Worm (Caenorhabditis elegans) whole organism, L4 larva: ENCODE data around the gene F13H10.9.

Experiments used
- D1046.2 ChIP-seq: fragments of 200-800 bp; sonication (Bioruptor generic); IDR thresholded peaks from 2 replicates; pipeline ENCODE4 v1.3.6; 2022; ENCODE audit warnings: missing genetic modification characterization, missing compliant biosample characterization
- F10B5.3 ChIP-seq: sonication (generic microtip); optimal IDR thresholded peaks from 2 replicates; lab custom pipeline; 2016; ENCODE audit warnings: mild to moderate bottlenecking, missing genetic modification characterization, missing compliant biosample characterization
- T20F7.1 ChIP-seq: fragments of 200-800 bp; sonication (Bioruptor generic); optimal IDR thresholded peaks from 2 replicates; lab custom pipeline; 2018; ENCODE audit warnings: mild to moderate bottlenecking, missing genetic modification characterization, missing compliant biosample characterization
- T26A8.4 ChIP-seq: fragments of 200-800 bp; sonication (Bioruptor generic); IDR thresholded peaks from 2 replicates; pipeline ENCODE4 v1.3.6; 2022; ENCODE audit warnings: missing genetic modification characterization, missing compliant biosample characterization
- ZK337.2 ChIP-seq: fragments of 200-800 bp; sonication (Bioruptor generic); IDR thresholded peaks from 2 replicates; pipeline ENCODE4 v1.3.6; 2022; ENCODE audit warnings: missing genetic modification reagents, missing genetic modification characterization, missing compliant biosample characterization
- aha-1 ChIP-seq: fragments of 150-350 bp; peaks from one replicate; lab custom pipeline; 2014; ENCODE audit warnings: missing biosample characterization, missing genetic modification characterization
- aly-2 ChIP-seq: sonication (generic microtip); optimal IDR thresholded peaks from 2 replicates; lab custom pipeline; 2018; ENCODE audit warnings: missing biosample characterization, missing genetic modification characterization
- arid-1 ChIP-seq: fragments of 200-800 bp; sonication (Bioruptor generic); conservative IDR thresholded peaks from 2 replicates; pipeline ENCODE4 v1.3.6; 2022; ENCODE audit warnings: missing genetic modification reagents, missing genetic modification characterization, missing compliant biosample characterization
- ceh-32 ChIP-seq: sonication (generic microtip); optimal IDR thresholded peaks from 2 replicates; lab custom pipeline; 2016; ENCODE audit warnings: mild to moderate bottlenecking, missing genetic modification characterization, missing compliant biosample characterization; ENCODE audit not compliant: poor library complexity
- daf-12 ChIP-seq: fragments of 150-350 bp; optimal IDR thresholded peaks from 2 replicates; lab custom pipeline; 2014; ENCODE audit warnings: missing biosample characterization, missing genetic modification reagents, missing genetic modification characterization
- daf-16 ChIP-seq, 3 experiments: sonication (generic microtip); optimal IDR thresholded peaks; 2 replicates each; lab custom pipeline; 2016 to 2017; ENCODE audit warnings: missing genetic modification characterization in 3 of 3, missing genetic modification reagents in 3 of 3, mild to moderate bottlenecking in 2 of 3, missing compliant biosample characterization in 2 of 3, missing biosample characterization in 1 of 3, moderate library complexity in 1 of 3
- dmd-6 ChIP-seq: fragments of 200-800 bp; sonication (Bioruptor generic); IDR thresholded peaks from 2 replicates; pipeline ENCODE4 v1.3.6; 2022; ENCODE audit warnings: missing genetic modification reagents, missing genetic modification characterization, missing compliant biosample characterization
- dpl-1 ChIP-seq: fragments of 150-350 bp; optimal IDR thresholded peaks from 2 replicates; lab custom pipeline; 2014; ENCODE audit warnings: missing biosample characterization, missing genetic modification reagents, missing genetic modification characterization
- duxl-1 ChIP-seq: sonication (generic microtip); optimal IDR thresholded peaks from 2 replicates; lab custom pipeline; 2016; ENCODE audit warnings: mild to moderate bottlenecking, missing genetic modification characterization, moderate library complexity, missing compliant biosample characterization; ENCODE audit not compliant: poor library complexity
- dve-1 ChIP-seq: sonication (generic microtip); optimal IDR thresholded peaks from 2 replicates; lab custom pipeline; 2017; ENCODE audit warnings: antibody characterized with exemption, mild to moderate bottlenecking, missing genetic modification characterization, missing compliant biosample characterization; ENCODE audit not compliant: insufficient read depth
- hlh-11 ChIP-seq: fragments of 200-800 bp; sonication (Bioruptor generic); optimal IDR thresholded peaks from 2 replicates; lab custom pipeline; 2018; ENCODE audit warnings: mild to moderate bottlenecking, missing genetic modification characterization, missing compliant biosample characterization
- hlh-30 ChIP-seq: sonication (generic microtip); optimal IDR thresholded peaks from 2 replicates; lab custom pipeline; 2017; ENCODE audit warnings: antibody characterized with exemption, mild to moderate bottlenecking, missing genetic modification characterization, missing compliant biosample characterization; ENCODE audit not compliant: insufficient read depth
- lin-38 ChIP-seq: fragments of 200-800 bp; sonication (Bioruptor generic); IDR thresholded peaks from 2 replicates; pipeline ENCODE4 v1.3.6; 2022; ENCODE audit warnings: missing genetic modification reagents, missing genetic modification characterization, missing compliant biosample characterization
- mdl-1 ChIP-seq, 2 experiments: fragments of 150-350 bp in 1 of 2; sonication (generic microtip) in 1 of 2; optimal IDR thresholded peaks; 2 replicates each; lab custom pipeline; 2014 to 2017; ENCODE audit warnings: missing biosample characterization in 2 of 2, missing genetic modification characterization in 2 of 2
- mep-1 ChIP-seq: fragments of 150-350 bp; sonication (generic microtip); optimal IDR thresholded peaks from 3 replicates; lab custom pipeline; 2014; ENCODE audit warnings: missing biosample characterization, missing genetic modification characterization
- mxl-3 ChIP-seq: fragments of 200-800 bp; sonication (Bioruptor generic); optimal IDR thresholded peaks from 2 replicates; lab custom pipeline; 2018; ENCODE audit warnings: mild to moderate bottlenecking, missing genetic modification characterization, missing compliant biosample characterization
- nhr-11 ChIP-seq: fragments of 150-350 bp; optimal IDR thresholded peaks from 2 replicates; lab custom pipeline; 2014; ENCODE audit warnings: missing biosample characterization, missing genetic modification characterization
- nhr-28 ChIP-seq: fragments of 150-350 bp; optimal IDR thresholded peaks from 2 replicates; lab custom pipeline; 2014; ENCODE audit warnings: missing biosample characterization, missing genetic modification characterization
- nhr-77 ChIP-seq: fragments of 150-350 bp; optimal IDR thresholded peaks from 2 replicates; lab custom pipeline; 2014; ENCODE audit warnings: missing biosample characterization, missing genetic modification characterization
- pqm-1 ChIP-seq: sonication (generic microtip); optimal IDR thresholded peaks from 2 replicates; lab custom pipeline; 2017; ENCODE audit warnings: missing biosample characterization, missing genetic modification characterization
- set-16 ChIP-seq: fragments of 200-800 bp; sonication (Bioruptor generic); IDR thresholded peaks from 2 replicates; pipeline ENCODE4 v1.3.6; 2022; ENCODE audit warnings: missing genetic modification reagents, missing genetic modification characterization, missing compliant biosample characterization
- snpc-4 ChIP-seq: fragments of 150-350 bp; optimal IDR thresholded peaks from 2 replicates; lab custom pipeline; 2014; ENCODE audit warnings: missing biosample characterization, missing genetic modification characterization
- tra-1 ChIP-seq: fragments of 200-800 bp; sonication (Bioruptor generic); IDR thresholded peaks from 2 replicates; pipeline ENCODE4 v1.3.6; 2022; ENCODE audit warnings: missing genetic modification reagents, missing genetic modification characterization, missing compliant biosample characterization
- unc-39 ChIP-seq: sonication (generic microtip); optimal IDR thresholded peaks from 2 replicates; lab custom pipeline; 2017; ENCODE audit warnings: missing biosample characterization, missing genetic modification characterization
- unc-62 ChIP-seq, 3 experiments: fragments of 150-350 bp in 1 of 3; sonication (generic microtip); optimal IDR thresholded peaks in 2 of 3; peaks in 1 of 3; 1 replicate in 1 of 3; 2 replicates in 2 of 3; lab custom pipeline; 2014 to 2017; ENCODE audit warnings: missing biosample characterization in 3 of 3, missing genetic modification characterization in 3 of 3, missing genetic modification reagents in 3 of 3, missing genotype in 1 of 3
- zfp-2 ChIP-seq: sonication (generic microtip); optimal IDR thresholded peaks from 2 replicates; lab custom pipeline; 2016; ENCODE audit warnings: mild to moderate bottlenecking, missing genetic modification characterization, missing compliant biosample characterization
- zip-11 ChIP-seq: fragments of 200-800 bp; sonication (Bioruptor generic); IDR thresholded peaks from 2 replicates; pipeline ENCODE4 v1.3.6; 2022; ENCODE audit warnings: missing genetic modification characterization, missing compliant biosample characterization
- zip-2 ChIP-seq: fragments of 150-350 bp; optimal IDR thresholded peaks from 2 replicates; lab custom pipeline; 2014; ENCODE audit warnings: missing biosample characterization, missing genetic modification characterization

F13H10.9 gene

ce11 chrIV:11008996-11009395 lies 7.3 kb downstream of the F13H10.9 start, which contains the start of gene F13H10.6:
TSS of gene F13H10.6 (plus strand) at chrIV:11009296.
- peak in 1 of 2 experiments; percentile 64 for TF ChIP-seq unc-62 (GFP tag; optimal IDR thresholded peaks at IDR 0.05 in 1 of 2; lab: Kevin White, UChicago)
- TF ChIP-seq unc-62 (tag; optimal IDR thresholded peaks at IDR 0.05; lab: Kevin White, UChicago): no peak
- TF ChIP-seq zip-2 (tag; lab: Kevin White, UChicago): no peak

DNA sequence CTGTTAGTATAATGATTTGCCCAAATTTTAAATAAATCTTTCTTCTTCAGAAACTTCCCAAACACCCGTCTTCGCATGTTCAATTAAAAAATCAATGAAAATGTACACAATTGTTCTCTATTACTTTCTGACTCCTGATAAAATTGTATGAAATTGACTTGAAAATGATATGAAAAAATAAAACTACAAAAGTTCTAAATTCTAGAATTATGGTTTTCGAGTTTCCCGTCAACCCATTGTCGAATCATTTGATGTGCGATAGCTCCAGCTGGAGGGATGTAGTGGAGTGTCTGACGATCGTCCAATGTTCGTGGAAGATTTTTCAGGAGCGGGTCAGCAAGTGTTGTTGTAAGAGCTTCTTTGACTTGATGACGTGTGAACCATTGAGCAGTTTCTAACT lies 8.2 kb downstream of the F13H10.9 start:
- TF ChIP-seq T26A8.4 (GFP tag; lab: Robert Waterston, UW) (0 out of 2 replicates have a peak, but pooled peaks have one; percentile 7), daf-12 (tag; lab: Kevin White, UChicago) (no peak), unc-62 (GFP tag; optimal IDR thresholded peaks at IDR 0.05 in 1 of 2; lab: Kevin White, UChicago) (peak in 1 of 2 experiments; percentile 96), unc-62 (tag; optimal IDR thresholded peaks at IDR 0.05; lab: Kevin White, UChicago) (no peak), ceh-32 (no peak), zip-11 (no peak)

DNA sequence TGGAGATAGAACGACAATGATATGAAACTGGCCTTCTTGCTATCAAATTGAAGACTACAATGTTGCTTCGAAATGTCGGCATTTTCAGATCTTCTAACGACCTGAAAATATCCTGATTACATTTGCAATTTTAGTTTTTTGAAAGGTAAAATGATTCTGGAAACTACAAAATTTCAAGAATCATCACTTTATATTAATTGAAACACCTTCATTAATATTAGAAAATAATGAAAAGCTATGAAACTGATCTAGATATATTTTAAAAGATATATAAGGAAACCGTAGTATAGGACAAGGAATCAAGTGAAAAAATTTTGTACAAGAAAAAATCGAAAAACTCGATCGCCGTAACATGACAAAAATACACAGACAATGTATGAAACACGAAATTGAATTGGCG lies 10.2 kb downstream of the F13H10.9 start, which contains the start of gene ndx-9:
Gene ndx-9, minus strand, starts transcription at position 101 of the 400 bp plus-strand sequence.
- TF ChIP-seq zfp-2 (tag; lab: Kevin White, UChicago) (no peak), lin-38 (GFP tag; lab: Robert Waterston, UW) (peak; percentile 32; the same call in 1 of the 2 replicates)
- TF ChIP-seq, all 104 proteins: peak for 1

DNA sequence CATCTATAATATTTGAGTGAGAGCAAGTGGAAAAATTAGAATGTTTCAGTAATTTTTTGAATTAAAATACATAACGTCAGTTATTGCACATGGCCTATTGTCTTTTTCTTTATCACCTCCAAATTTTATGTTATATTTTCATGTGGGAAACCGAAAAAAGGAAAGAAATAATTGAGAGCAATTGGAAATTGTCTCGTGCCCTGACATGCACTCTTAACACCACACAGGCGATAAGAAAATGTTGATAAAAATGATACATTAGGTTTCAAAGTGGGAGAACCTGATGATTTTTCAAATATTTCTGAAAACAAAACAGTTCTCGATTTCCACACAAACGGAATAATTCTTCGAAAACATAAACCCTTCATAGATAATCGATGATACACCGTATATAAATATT lies 14.2 kb downstream of the F13H10.9 start, which contains the start of gene F13H10.3:
Gene F13H10.3, minus strand, starts transcription at position 73 of the 400 bp plus-strand sequence.
- TF ChIP-seq unc-39 (tag; lab: Kevin White, UChicago): no peak
- no peak for TF ChIP-seq T26A8.4 (GFP tag; lab: Robert Waterston, UW)
- TF ChIP-seq tra-1: 0 out of 2 replicates have a peak, but pooled peaks have one; percentile 16
- peak; percentile 38 for TF ChIP-seq mep-1 (tag; lab: Kevin White, UChicago)
- no peak for TF ChIP-seq D1046.2 (GFP tag; lab: Robert Waterston, UW)
- TF ChIP-seq daf-12 (tag; lab: Kevin White, UChicago): no peak
- TF ChIP-seq aha-1 (tag; lab: Kevin White, UChicago): peak; percentile 77
- TF ChIP-seq mxl-3: peak; percentile 40
- no peak for TF ChIP-seq set-16 (GFP tag; lab: Robert Waterston, UW)
- 0 out of 2 replicates have a peak, but pooled peaks have one; percentile 13 for TF ChIP-seq lin-38 (GFP tag; lab: Robert Waterston, UW)
- no peak for TF ChIP-seq daf-16 (GFP tag; optimal IDR thresholded peaks at IDR 0.05; lab: Kevin White, UChicago)
- TF ChIP-seq daf-16 (tag; optimal IDR thresholded peaks at IDR 0.05; lab: Kevin White, UChicago): peak; percentile 75
- TF ChIP-seq ZK337.2 (GFP tag; lab: Robert Waterston, UW): no peak
- peak; percentile 92 for TF ChIP-seq pqm-1
- TF ChIP-seq zfp-2 (tag; lab: Kevin White, UChicago): no peak
- TF ChIP-seq mdl-1 (tag; optimal IDR thresholded peaks at IDR 0.05; lab: Kevin White, UChicago): peak in 1 of 2 experiments; percentile 78
- peak; percentile 59 for TF ChIP-seq nhr-77
- no peak for TF ChIP-seq F10B5.3 (tag; lab: Kevin White, UChicago)
- peak; percentile 59 for TF ChIP-seq hlh-30 (tag; lab: Kevin White, UChicago)
- TF ChIP-seq dve-1 (tag; lab: Kevin White, UChicago): peak; percentile 68
- TF ChIP-seq nhr-28: peak; percentile 61
- peak; percentile 20 for TF ChIP-seq duxl-1 (tag; lab: Kevin White, UChicago)
- peak; percentile 72 for TF ChIP-seq hlh-11 (tag; lab: Kevin White, UChicago)
- no peak for TF ChIP-seq aly-2 (tag; lab: Kevin White, UChicago)
- TF ChIP-seq T20F7.1 (GFP tag; lab: Kevin White, UChicago): peak; percentile 35
- peak; percentile 75 for TF ChIP-seq dmd-6
- peak; percentile 6 for TF ChIP-seq dpl-1
- no peak for TF ChIP-seq nhr-11 (tag; lab: Kevin White, UChicago)
- TF ChIP-seq arid-1 (GFP tag; lab: Robert Waterston, UW): 0 out of 2 replicates have a peak, but pooled peaks have one; percentile 32
- no peak for TF ChIP-seq snpc-4
